Fruit fly (Drosophila melanogaster) whole organism, embryonic: Measurements from ENCODE around the gene Top3beta.

Experiments used
- Bgb ChIP-seq: fragments of 200-800 bp; sonication (Bioruptor generic); IDR thresholded peaks from 2 replicates; pipeline ENCODE4 v1.3.6; 2022; ENCODE audit warnings: missing biosample characterization, missing genetic modification characterization; ENCODE audit not compliant: partially characterized antibody
- CG10431 ChIP-seq: fragments of 200-800 bp; sonication (Bioruptor generic); optimal IDR thresholded peaks from 3 replicates; lab custom pipeline; 2018; ENCODE audit warnings: missing biosample characterization, mild to moderate bottlenecking, missing genetic modification characterization
- CG12104 ChIP-seq: fragments of 200-800 bp; sonication (Bioruptor generic); optimal IDR thresholded peaks from 3 replicates; lab custom pipeline; 2016; ENCODE audit warnings: missing biosample characterization, missing genetic modification characterization
- CG12744 ChIP-seq: fragments of 200-800 bp; sonication (Bioruptor generic); optimal IDR thresholded peaks from 2 replicates; lab custom pipeline; 2016; ENCODE audit warnings: missing biosample characterization, missing genetic modification characterization
- CG13894 ChIP-seq: fragments of 200-800 bp; sonication (Bioruptor generic); optimal IDR thresholded peaks from 3 replicates; lab custom pipeline; 2018; ENCODE audit warnings: missing biosample characterization, mild to moderate bottlenecking, missing genetic modification characterization, moderate library complexity
- CG14014 ChIP-seq: fragments of 200-800 bp; sonication (Bioruptor generic); IDR thresholded peaks from 2 replicates; pipeline ENCODE4 v1.3.6; 2022; ENCODE audit warnings: missing biosample characterization, missing genetic modification characterization
- CG14050 ChIP-seq: fragments of 200-800 bp; sonication (Bioruptor generic); IDR thresholded peaks from 3 replicates; pipeline ENCODE4 v1.3.6; 2022; ENCODE audit warnings: missing biosample characterization, missing genetic modification characterization
- CG1529 ChIP-seq: fragments of 200-800 bp; sonication (Bioruptor generic); optimal IDR thresholded peaks from 3 replicates; lab custom pipeline; 2018; ENCODE audit warnings: missing biosample characterization, missing genetic modification characterization
- CG15601 ChIP-seq: fragments of 200-800 bp; sonication (Bioruptor generic); optimal IDR thresholded peaks from 3 replicates; lab custom pipeline; 2019; ENCODE audit warnings: missing biosample characterization, mild to moderate bottlenecking, missing genetic modification characterization, moderate library complexity
- CG17359 ChIP-seq: fragments of 200-800 bp; sonication (Bioruptor generic); optimal IDR thresholded peaks from 3 replicates; lab custom pipeline; 2018; ENCODE audit warnings: missing biosample characterization, mild to moderate bottlenecking, missing genetic modification characterization, moderate library complexity
- CG17361 ChIP-seq: fragments of 200-800 bp; sonication (Bioruptor generic); IDR thresholded peaks from 3 replicates; pipeline ENCODE4 v1.3.6; 2022; ENCODE audit warnings: missing biosample characterization, missing genetic modification characterization
- CG17612 ChIP-seq: fragments of 200-800 bp; sonication (Bioruptor generic); IDR thresholded peaks from 2 replicates; pipeline ENCODE4 v1.3.6; 2022; ENCODE audit warnings: missing biosample characterization, missing genetic modification characterization
- CG17829 ChIP-seq: fragments of 200-800 bp; optimal IDR thresholded peaks from 2 replicates; lab custom pipeline; 2019; ENCODE audit warnings: missing biosample characterization, mild to moderate bottlenecking, missing genetic modification characterization, moderate library complexity
- CG18476 ChIP-seq: fragments of 200-800 bp; sonication (Bioruptor generic); optimal IDR thresholded peaks from 2 replicates; lab custom pipeline; 2016; ENCODE audit warnings: missing biosample characterization, mild to moderate bottlenecking, missing genetic modification characterization
- CG2120 ChIP-seq: fragments of 200-800 bp; sonication (Bioruptor generic); optimal IDR thresholded peaks from 3 replicates; lab custom pipeline; 2016; ENCODE audit warnings: missing biosample characterization, missing genetic modification characterization
- CG2199 ChIP-seq: fragments of 200-800 bp; sonication (Bioruptor generic); IDR thresholded peaks from 3 replicates; pipeline ENCODE4 v1.3.6; 2022; ENCODE audit warnings: missing biosample characterization, missing genetic modification characterization
- CG3407 ChIP-seq: fragments of 200-800 bp; sonication (Bioruptor generic); optimal IDR thresholded peaks from 2 replicates; lab custom pipeline; 2018; ENCODE audit warnings: missing biosample characterization, mild to moderate bottlenecking, missing genetic modification characterization
- CG34376 ChIP-seq: fragments of 200-800 bp; sonication (Bioruptor generic); optimal IDR thresholded peaks from 2 replicates; lab custom pipeline; 2018; ENCODE audit warnings: missing biosample characterization, mild to moderate bottlenecking, missing genetic modification characterization
- CG34422 ChIP-seq: fragments of 200-800 bp; sonication (Bioruptor generic); IDR thresholded peaks from 3 replicates; pipeline ENCODE4 v1.3.6; 2022; ENCODE audit warnings: missing biosample characterization, missing genetic modification characterization
- CG3838 ChIP-seq: fragments of 200-800 bp; sonication (Bioruptor generic); optimal IDR thresholded peaks from 3 replicates; lab custom pipeline; 2016; ENCODE audit warnings: missing biosample characterization, missing genetic modification characterization
- CG4282 ChIP-seq: fragments of 200-800 bp; sonication (Bioruptor generic); optimal IDR thresholded peaks from 2 replicates; lab custom pipeline; 2016; ENCODE audit warnings: missing biosample characterization, missing genetic modification characterization
- CG5180 ChIP-seq: fragments of 200-800 bp; sonication (Bioruptor generic); optimal IDR thresholded peaks from 3 replicates; lab custom pipeline; 2017; ENCODE audit warnings: missing biosample characterization, missing genetic modification characterization, mild to moderate bottlenecking, moderate library complexity, missing genetic modification reagents
- CG6854 ChIP-seq: fragments of 200-800 bp; sonication (Bioruptor generic); optimal IDR thresholded peaks from 3 replicates; lab custom pipeline; 2017; ENCODE audit warnings: missing biosample characterization, mild to moderate bottlenecking, missing genetic modification characterization
- CG7271 ChIP-seq: fragments of 200-800 bp; sonication (Bioruptor generic); optimal IDR thresholded peaks from 2 replicates; lab custom pipeline; 2018; ENCODE audit warnings: missing biosample characterization, mild to moderate bottlenecking, missing genetic modification characterization, moderate library complexity
- CG7745 ChIP-seq: fragments of 200-800 bp; sonication (Bioruptor generic); optimal IDR thresholded peaks from 2 replicates; lab custom pipeline; 2018; ENCODE audit warnings: missing biosample characterization, mild to moderate bottlenecking, missing genetic modification characterization, moderate library complexity
- CG7928 ChIP-seq: fragments of 200-800 bp; sonication (Bioruptor generic); optimal IDR thresholded peaks from 2 replicates; lab custom pipeline; 2017; ENCODE audit warnings: missing biosample characterization, mild to moderate bottlenecking, missing genetic modification characterization
- CG8359 ChIP-seq: fragments of 200-800 bp; sonication (Bioruptor generic); optimal IDR thresholded peaks from 2 replicates; lab custom pipeline; 2017; ENCODE audit warnings: missing biosample characterization, mild to moderate bottlenecking, missing genetic modification characterization, borderline replicate concordance
- CHES-1-like ChIP-seq: fragments of 200-800 bp; sonication (Bioruptor generic); optimal IDR thresholded peaks from 2 replicates; lab custom pipeline; 2016; ENCODE audit warnings: missing biosample characterization, missing genetic modification characterization
- CrebB ChIP-seq: fragments of 200-800 bp; sonication (Bioruptor generic); optimal IDR thresholded peaks from 3 replicates; lab custom pipeline; 2018; ENCODE audit warnings: missing biosample characterization, mild to moderate bottlenecking, missing genetic modification characterization
- Dad ChIP-seq: fragments of 200-800 bp; sonication (Bioruptor generic); optimal IDR thresholded peaks from 3 replicates; lab custom pipeline; 2016; ENCODE audit warnings: missing biosample characterization, missing genetic modification characterization
- Dfd ChIP-seq, 2 experiments: fragments of >200 bp; optimal IDR thresholded peaks; 2 replicates each; lab custom pipeline; 2017; ENCODE audit warnings: missing biosample characterization in 2 of 2, missing genetic modification characterization in 2 of 2
- Eip74EF ChIP-seq, 2 experiments: fragments of 200-800 bp in 1 of 2; fragments of >200 bp in 1 of 2; sonication (Bioruptor generic) in 1 of 2; optimal IDR thresholded peaks; 2 replicates each; lab custom pipeline; 2017 to 2019; ENCODE audit warnings: missing biosample characterization in 2 of 2, missing genetic modification characterization in 2 of 2, mild to moderate bottlenecking in 1 of 2, moderate library complexity in 1 of 2
- Ets97D ChIP-seq: fragments of 200-800 bp; sonication (Bioruptor generic); optimal IDR thresholded peaks from 3 replicates; lab custom pipeline; 2016; ENCODE audit warnings: missing biosample characterization, missing genetic modification characterization
- GATAe ChIP-seq: fragments of 200-800 bp; sonication (Bioruptor generic); conservative IDR thresholded peaks from 2 replicates; pipeline ENCODE4 v1.3.6; 2022; ENCODE audit warnings: missing biosample characterization, missing genetic modification characterization
- HHEX ChIP-seq: fragments of 200-800 bp; sonication (Bioruptor generic); optimal IDR thresholded peaks from 3 replicates; lab custom pipeline; 2017; ENCODE audit warnings: missing biosample characterization, mild to moderate bottlenecking, missing genetic modification characterization, missing genetic modification reagents
- Hand ChIP-seq: fragments of 200-800 bp; sonication (Bioruptor generic); optimal IDR thresholded peaks from 2 replicates; lab custom pipeline; 2017; ENCODE audit warnings: mild to moderate bottlenecking, missing biosample characterization, missing genetic modification reagents, missing genetic modification characterization
- Mrtf ChIP-seq: fragments of 200-800 bp; sonication (Bioruptor generic); IDR thresholded peaks from 3 replicates; pipeline ENCODE4 v1.3.6; 2022; ENCODE audit warnings: missing biosample characterization, missing genetic modification characterization
- Oaz ChIP-seq: fragments of 200-800 bp; sonication (Bioruptor generic); IDR thresholded peaks from 2 replicates; pipeline ENCODE4 v1.3.6; 2022; ENCODE audit warnings: missing biosample characterization, missing genetic modification characterization
- Sox102F ChIP-seq: fragments of 200-800 bp; sonication (Bioruptor generic); optimal IDR thresholded peaks from 2 replicates; lab custom pipeline; 2018; ENCODE audit warnings: missing biosample characterization, mild to moderate bottlenecking, missing genetic modification characterization, moderate library complexity
- al ChIP-seq: fragments of 200-800 bp; sonication (Bioruptor generic); IDR thresholded peaks from 2 replicates; pipeline ENCODE4 v1.3.6; 2022; ENCODE audit warnings: missing biosample characterization, missing genetic modification characterization
- crp ChIP-seq, 2 experiments: fragments of 200-800 bp; sonication (Bioruptor generic); optimal IDR thresholded peaks; 2 replicates in 1 of 2; 3 replicates in 1 of 2; lab custom pipeline; 2017; ENCODE audit warnings: missing biosample characterization in 2 of 2, missing genetic modification characterization in 2 of 2, mild to moderate bottlenecking in 1 of 2, moderate library complexity in 1 of 2
- danr ChIP-seq: fragments of 200-800 bp; sonication (Bioruptor generic); IDR thresholded peaks from 2 replicates; pipeline ENCODE4 v1.3.6; 2022; ENCODE audit warnings: missing biosample characterization, missing genetic modification characterization
- ham ChIP-seq: fragments of 200-800 bp; sonication (Bioruptor generic); IDR thresholded peaks from 2 replicates; pipeline ENCODE4 v1.3.6; 2022; ENCODE audit warnings: missing biosample characterization, missing genetic modification characterization
- hth ChIP-seq: fragments of >200 bp; optimal IDR thresholded peaks from 2 replicates; lab custom pipeline; 2017; ENCODE audit warnings: inconsistent platforms
- mirr ChIP-seq: fragments of 200-800 bp; sonication (Bioruptor generic); optimal IDR thresholded peaks from 3 replicates; lab custom pipeline; 2018; ENCODE audit warnings: missing biosample characterization, mild to moderate bottlenecking, missing genetic modification characterization
- run ChIP-seq: fragments of 200-800 bp; sonication (Bioruptor generic); optimal IDR thresholded peaks from 3 replicates; lab custom pipeline; 2018; ENCODE audit warnings: missing biosample characterization, mild to moderate bottlenecking, missing genetic modification characterization
- sqz ChIP-seq: fragments of 200-800 bp; sonication (Bioruptor generic); optimal IDR thresholded peaks from 3 replicates; lab custom pipeline; 2018; ENCODE audit warnings: missing biosample characterization, mild to moderate bottlenecking, missing genetic modification characterization
- stwl ChIP-seq: fragments of 200-800 bp; sonication (Bioruptor generic); optimal IDR thresholded peaks from 3 replicates; lab custom pipeline; 2018; ENCODE audit warnings: missing biosample characterization, mild to moderate bottlenecking, missing genetic modification characterization, moderate library complexity
- vnd ChIP-seq: fragments of 200-800 bp; sonication (Bioruptor generic); IDR thresholded peaks from 3 replicates; pipeline ENCODE4 v1.3.6; 2022; ENCODE audit warnings: missing biosample characterization, missing genetic modification characterization; ENCODE audit not compliant: partially characterized antibody

Gene Top3beta

DNA sequence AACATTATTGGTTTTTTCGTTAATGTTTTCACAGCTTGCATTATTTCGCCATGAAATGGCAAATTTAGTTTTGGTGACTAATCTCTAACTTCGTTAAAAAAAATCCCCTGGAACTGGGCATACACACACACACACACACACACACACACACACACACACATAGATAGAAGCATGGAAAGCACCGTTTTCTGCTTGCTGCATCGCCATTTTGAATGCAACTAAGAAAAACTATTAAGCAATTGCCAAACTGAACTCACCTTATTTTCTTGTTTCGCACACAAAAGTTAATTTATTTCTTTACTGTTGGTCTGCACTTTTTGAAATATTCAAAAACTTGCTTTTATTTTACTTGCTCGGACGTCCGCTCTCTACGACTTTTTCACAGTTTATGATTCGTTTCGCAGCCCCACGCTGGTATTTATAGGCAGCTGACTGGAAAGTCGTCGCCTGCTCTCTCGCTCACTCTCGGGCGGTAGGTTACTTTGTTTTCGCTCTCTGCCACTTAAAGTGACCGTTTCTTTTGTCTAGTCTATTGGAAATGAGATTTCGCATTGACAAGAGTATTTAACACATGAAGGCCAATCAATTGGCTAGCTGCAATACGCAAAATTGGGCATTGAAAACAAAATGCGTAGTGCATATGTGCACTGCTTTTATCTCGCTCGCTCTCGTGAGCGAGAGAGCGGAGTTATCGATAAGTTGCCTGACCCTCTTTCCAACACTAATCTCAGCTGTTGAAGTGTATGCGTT is 8.7 kb downstream of the Top3beta start (continued):
- TF ChIP-seq CG14050 = no peak
- no peak for TF ChIP-seq CG8359
- TF ChIP-seq Dad = no peak
- no peak for TF ChIP-seq CG7745 (tag; lab: Kevin White, UChicago)
- TF ChIP-seq CG12104 (GFP tag; lab: Kevin White, UChicago) = no peak
- peak; percentile 55 for TF ChIP-seq sqz (GFP tag; lab: Kevin White, UChicago)
- no peak for TF ChIP-seq Mrtf (GFP tag; lab: Robert Waterston, UW)
- no peak for TF ChIP-seq CG14014 (GFP tag; lab: Robert Waterston, UW)
- TF ChIP-seq stwl = peak; percentile 36
- no peak for TF ChIP-seq Hand (GFP tag; lab: Kevin White, UChicago)
- TF ChIP-seq CG1529 = no peak
- TF ChIP-seq ham (GFP tag; lab: Robert Waterston, UW) = no peak
- TF ChIP-seq mirr (GFP tag; lab: Kevin White, UChicago) = no peak
- TF ChIP-seq danr (GFP tag; lab: Robert Waterston, UW) = no peak
- TF ChIP-seq CG4282 (GFP tag; lab: Kevin White, UChicago) = no peak
- no peak for TF ChIP-seq hth
- TF ChIP-seq CG17829 (tag; lab: Kevin White, UChicago) = peak; percentile 13
- TF ChIP-seq CG18476 (GFP tag; lab: Kevin White, UChicago) = no peak
- TF ChIP-seq vnd = no peak
- TF ChIP-seq CrebB (tag; lab: Kevin White, UChicago) = no peak
- no peak for TF ChIP-seq CG10431
- TF ChIP-seq CG7271 = no peak
- TF ChIP-seq CG12744 (GFP tag; lab: Kevin White, UChicago) = no peak
- TF ChIP-seq CG2120 (GFP tag; lab: Kevin White, UChicago) = no peak
- peak; percentile 35; the same call in 1 of the 2 replicates for TF ChIP-seq Bgb (GFP tag; lab: Robert Waterston, UW)
- TF ChIP-seq Ets97D (GFP tag; lab: Kevin White, UChicago) = no peak
- TF ChIP-seq CG15601 (tag; lab: Kevin White, UChicago) = peak; percentile 23
- peak; percentile 63; the same call in 2 of the 3 replicates for TF ChIP-seq CG34422 (GFP tag; lab: Robert Waterston, UW)
- TF ChIP-seq CG17612 (GFP tag; lab: Robert Waterston, UW) = no peak
- TF ChIP-seq CG13894 (tag; lab: Kevin White, UChicago) = peak; percentile 17
- TF ChIP-seq CG34376 (GFP tag; lab: Kevin White, UChicago) = peak; percentile 55
- peak; percentile 3 for TF ChIP-seq CG6854
- no peak for TF ChIP-seq run (tag; lab: Kevin White, UChicago)
- TF ChIP-seq CG5180 = no peak
- peak; percentile 44 for TF ChIP-seq CG17359 (tag; lab: Kevin White, UChicago)
- peak; percentile 37 for TF ChIP-seq HHEX (GFP tag; lab: Kevin White, UChicago)
- TF ChIP-seq CG17361 (GFP tag; lab: Robert Waterston, UW) = peak; percentile 48; the same call in 2 of the 3 replicates
- TF ChIP-seq Eip74EF (GFP tag; optimal IDR thresholded peaks at IDR 0.05; lab: Kevin White, UChicago) = no peak
- no peak for TF ChIP-seq Dfd (GFP tag; optimal IDR thresholded peaks at IDR 0.05; lab: Kevin White, UChicago)
- no peak for TF ChIP-seq CG3407 (GFP tag; lab: Kevin White, UChicago)
- no peak for TF ChIP-seq al
- TF ChIP-seq Oaz = no peak
- TF ChIP-seq CHES-1-like (GFP tag; lab: Kevin White, UChicago) = no peak
- no peak for TF ChIP-seq GATAe (GFP tag; lab: Robert Waterston, UW)
- 0 out of 3 replicates have a peak, but pooled peaks have one; percentile 46 for TF ChIP-seq CG2199 (GFP tag; lab: Robert Waterston, UW)
- no peak for TF ChIP-seq CG3838 (GFP tag; lab: Kevin White, UChicago)
- no peak for TF ChIP-seq Sox102F (GFP tag; lab: Kevin White, UChicago)
- peak in 1 of 2 experiments; percentile 75 for TF ChIP-seq crp (GFP tag; optimal IDR thresholded peaks at IDR 0.05; lab: Kevin White, UChicago)
- TF ChIP-seq CG7928 (GFP tag; lab: Kevin White, UChicago) = no peak
